Fruit fly (Drosophila melanogaster): ENCODE measurements around the gene CG13992.

The CG13992 gene

DNA sequence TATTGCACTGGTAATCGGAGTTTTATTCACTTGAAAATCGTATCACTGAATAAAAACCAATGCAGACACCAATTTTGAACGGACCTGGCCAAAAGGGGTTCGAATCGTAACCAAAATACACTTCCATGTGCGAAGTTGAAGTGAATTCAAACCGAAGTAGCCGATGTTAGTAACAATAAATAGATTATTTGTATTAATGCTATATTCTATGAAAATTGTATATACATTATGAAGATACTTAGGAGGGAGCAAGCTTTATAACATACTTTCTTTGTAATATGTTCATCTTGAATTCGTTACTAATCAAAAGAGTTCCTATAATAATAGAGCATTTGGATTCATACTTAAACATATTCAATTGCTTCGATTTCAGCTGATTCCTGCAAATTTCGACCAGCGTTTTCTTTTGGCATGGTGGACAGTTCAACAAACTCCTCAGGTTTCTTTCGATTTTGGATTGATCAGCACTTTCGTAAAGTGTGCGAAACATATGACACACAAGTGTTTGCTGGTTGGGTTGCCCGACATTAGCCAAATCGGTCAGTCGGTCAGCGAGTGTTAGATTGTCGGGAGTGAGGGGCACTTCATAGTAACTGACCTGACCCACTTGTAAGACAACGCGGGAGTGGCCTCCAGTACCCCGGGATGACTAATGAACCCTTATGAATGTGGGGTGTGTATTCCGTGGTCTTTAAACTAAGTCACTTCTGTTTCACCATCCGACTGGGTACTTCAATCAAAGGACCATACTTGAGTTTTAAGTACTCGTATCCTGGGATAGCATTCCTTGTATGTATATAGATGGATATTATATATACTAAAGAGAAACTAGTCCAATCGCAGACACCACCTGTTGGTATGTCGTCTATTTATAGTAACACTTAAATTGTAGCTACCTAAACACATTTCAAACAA, at the start of gene CG13992, which contains the start of gene Ucp4C:
Gene CG13992, minus strand, starts transcription at position 51 of the 915 bp plus-strand sequence.
Gene Ucp4C, plus strand, starts transcription at position 865 of the 915 bp plus-strand sequence.
- TF ChIP-seq Clk (GFP tag; optimal IDR thresholded peaks at IDR 0.05) (no peak), CG7045 (GFP tag; optimal IDR thresholded peaks at IDR 0.05) (no peak), Mnt (GFP tag; optimal IDR thresholded peaks at IDR 0.05) (no peak), toe (GFP tag; optimal IDR thresholded peaks at IDR 0.05) (no peak), tj (GFP tag; optimal IDR thresholded peaks at IDR 0.05) (peak; percentile 99), CG11617 (GFP tag; optimal IDR thresholded peaks at IDR 0.05) (no peak), bab1 (GFP tag; optimal IDR thresholded peaks at IDR 0.05) (peak; percentile 21), Crg-1 (GFP tag; optimal IDR thresholded peaks at IDR 0.05) (no peak)

DNA sequence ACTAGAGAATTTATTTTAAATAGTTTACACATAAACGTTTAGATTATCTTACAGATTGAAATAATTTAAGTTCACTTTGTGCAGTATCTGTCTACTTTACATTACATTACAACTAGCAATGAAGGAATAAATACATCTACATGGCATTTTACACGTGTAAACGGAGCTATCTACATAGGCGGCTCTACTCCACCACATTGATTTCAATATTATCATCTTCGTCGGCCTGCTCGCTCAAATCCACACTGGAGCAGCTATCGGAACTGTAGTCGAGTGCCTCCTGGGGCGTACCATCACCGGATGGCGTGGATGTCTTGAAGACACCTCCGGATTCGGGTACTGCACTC, 45.5 kb upstream of the CG13992 start:
- no peak for TF ChIP-seq CG33017 (tag; optimal IDR thresholded peaks at IDR 0.05)
- TF ChIP-seq toe (GFP tag; optimal IDR thresholded peaks at IDR 0.05): no peak
- TF ChIP-seq CG5204 (GFP tag; optimal IDR thresholded peaks at IDR 0.05): no peak
- TF ChIP-seq CG14711 (tag; optimal IDR thresholded peaks at IDR 0.05): no peak
- TF ChIP-seq Hr96 (GFP tag; optimal IDR thresholded peaks at IDR 0.05): no peak
- TF ChIP-seq CG7045 (GFP tag; optimal IDR thresholded peaks at IDR 0.05): no peak
- no peak for TF ChIP-seq CG7101 (tag; optimal IDR thresholded peaks at IDR 0.05)
- no peak for TF ChIP-seq CG11617 (GFP tag; optimal IDR thresholded peaks at IDR 0.05)
- TF ChIP-seq ovo (GFP tag; optimal IDR thresholded peaks at IDR 0.05): no peak
- no peak for TF ChIP-seq kay (GFP tag; ENCODE audit: borderline replicate concordance)
- no peak for TF ChIP-seq CG12768 (GFP tag; optimal IDR thresholded peaks at IDR 0.05)
- TF ChIP-seq tj (GFP tag; optimal IDR thresholded peaks at IDR 0.05): no peak
- TF ChIP-seq pad (GFP tag; optimal IDR thresholded peaks at IDR 0.05): no peak
- TF ChIP-seq Mnt (GFP tag; optimal IDR thresholded peaks at IDR 0.05): no peak
- TF ChIP-seq cic (GFP tag; optimal IDR thresholded peaks at IDR 0.05): no peak
- no peak for TF ChIP-seq Clk (GFP tag; optimal IDR thresholded peaks at IDR 0.05)
- no peak for TF ChIP-seq cnc (optimal IDR thresholded peaks at IDR 0.05)
- TF ChIP-seq CG1620 (GFP tag; optimal IDR thresholded peaks at IDR 0.05): no peak

DNA sequence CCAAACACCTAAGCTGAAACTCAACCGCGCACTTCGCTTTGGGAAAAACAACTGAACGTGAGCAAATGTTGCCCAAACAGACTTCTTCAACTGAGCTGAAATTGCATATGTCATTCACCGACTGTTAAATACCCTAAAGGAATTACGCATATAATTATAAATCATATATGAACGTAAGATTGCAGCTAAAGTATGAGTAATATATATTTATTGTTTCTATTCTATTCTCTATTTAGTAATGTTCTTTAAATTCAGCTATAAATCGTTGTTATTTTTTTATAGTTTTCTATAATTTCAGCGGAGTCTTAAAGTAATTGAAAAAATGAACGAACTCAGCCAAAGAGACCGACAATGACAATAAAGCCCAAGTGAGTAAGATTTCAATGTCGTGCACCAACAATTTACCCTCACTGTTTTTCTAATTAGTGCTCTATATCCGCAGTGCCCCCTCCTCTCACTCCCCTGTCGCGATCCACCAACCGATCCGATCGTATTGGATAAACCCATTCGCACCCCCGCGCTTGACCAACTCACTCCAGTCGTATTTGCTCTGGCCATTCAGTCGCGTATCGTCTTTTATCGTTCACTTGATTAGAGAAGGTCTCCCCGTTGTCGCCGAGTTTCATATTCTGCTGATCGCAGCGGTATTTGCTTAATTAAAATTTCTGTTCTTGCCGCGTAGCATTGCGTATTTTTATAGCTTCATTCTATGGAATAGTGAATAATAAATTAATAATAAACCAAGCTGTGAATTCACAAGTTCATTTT, 44.9 kb upstream of the CG13992 start, which contains the start of gene CG9098:
Gene CG9098, minus strand, starts transcription at position 36 of the 768 bp plus-strand sequence.
- TF ChIP-seq tj (GFP tag; optimal IDR thresholded peaks at IDR 0.05) (peak; percentile 91), kay (GFP tag; ENCODE audit: borderline replicate concordance) (no peak), CG5204 (GFP tag; optimal IDR thresholded peaks at IDR 0.05) (no peak), CG11617 (GFP tag; optimal IDR thresholded peaks at IDR 0.05) (no peak), ovo (GFP tag; optimal IDR thresholded peaks at IDR 0.05) (no peak), CG14711 (tag; optimal IDR thresholded peaks at IDR 0.05) (no peak), Clk (GFP tag; optimal IDR thresholded peaks at IDR 0.05) (no peak), cic (GFP tag; optimal IDR thresholded peaks at IDR 0.05) (no peak), cnc (optimal IDR thresholded peaks at IDR 0.05) (no peak), Hr96 (GFP tag; optimal IDR thresholded peaks at IDR 0.05) (no peak), CG33017 (tag; optimal IDR thresholded peaks at IDR 0.05) (no peak), toe (GFP tag; optimal IDR thresholded peaks at IDR 0.05) (no peak), bab1 (GFP tag; optimal IDR thresholded peaks at IDR 0.05) (peak; percentile 57)

DNA sequence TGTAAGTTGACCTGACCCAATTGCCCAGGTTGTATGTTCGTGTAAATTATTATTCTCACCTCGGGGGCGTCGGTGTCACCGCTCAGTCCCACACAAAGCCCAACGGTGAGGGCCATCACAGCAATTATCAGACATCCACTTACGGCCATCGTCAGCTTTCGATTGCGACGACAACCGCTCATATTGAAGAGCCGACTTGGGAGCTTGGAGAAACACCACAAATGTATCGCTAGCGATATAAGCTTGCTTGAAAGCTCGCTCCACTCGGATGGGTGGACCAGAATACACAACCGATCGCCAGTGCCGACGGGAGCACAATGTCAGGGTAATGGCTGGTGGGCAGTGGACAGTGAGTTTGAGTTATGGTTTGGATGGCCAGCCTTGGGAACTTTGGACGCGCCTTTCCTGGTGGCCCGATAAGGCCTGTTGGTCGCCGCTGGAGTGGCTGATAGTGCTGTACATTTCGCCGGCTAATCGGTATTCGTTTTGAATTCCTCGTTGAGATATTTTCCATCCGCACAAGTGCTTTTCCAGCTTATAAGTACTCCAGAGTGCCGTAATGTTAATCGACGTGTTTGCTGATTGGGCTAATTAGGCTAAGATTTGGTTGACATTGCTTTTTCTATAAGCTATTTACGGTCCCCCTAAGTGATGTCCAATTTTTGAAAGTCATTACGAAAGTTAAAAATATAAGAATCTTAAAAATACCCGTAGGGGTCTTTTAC, 39.1 kb upstream of the CG13992 start, which contains the start of gene Gal:
Gene Gal, minus strand, starts transcription at position 320 of the 725 bp plus-strand sequence.
- TF ChIP-seq CG33017 (tag; optimal IDR thresholded peaks at IDR 0.05): no peak
- peak; percentile 27 for TF ChIP-seq CG12768 (GFP tag; optimal IDR thresholded peaks at IDR 0.05)

DNA sequence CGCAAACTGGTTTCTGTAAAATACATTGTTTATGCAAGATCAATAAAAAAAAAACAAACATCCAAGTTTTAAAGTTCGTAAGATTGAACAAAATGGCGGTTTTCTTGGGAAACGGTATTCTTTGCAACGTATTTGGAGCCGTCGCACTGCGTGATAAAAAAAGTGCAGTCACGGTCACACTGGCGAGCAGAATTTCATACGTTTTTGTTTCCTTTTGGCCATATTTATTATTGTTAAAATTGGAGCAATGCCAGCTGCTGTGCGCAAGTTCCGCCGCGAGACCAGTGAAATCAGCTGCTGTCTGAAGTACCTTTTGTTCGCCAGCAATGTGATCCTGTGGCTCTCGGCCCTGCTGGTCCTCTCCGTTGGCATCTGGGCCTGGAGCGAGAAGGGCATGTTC, 32.5 kb upstream of the CG13992 start, which contains the start of gene Tsp26A:
Gene Tsp26A, plus strand, starts transcription at position 164 of the 400 bp plus-strand sequence.
- TF ChIP-seq Crg-1 (GFP tag; optimal IDR thresholded peaks at IDR 0.05) (no peak), cic (GFP tag; optimal IDR thresholded peaks at IDR 0.05) (no peak)

DNA sequence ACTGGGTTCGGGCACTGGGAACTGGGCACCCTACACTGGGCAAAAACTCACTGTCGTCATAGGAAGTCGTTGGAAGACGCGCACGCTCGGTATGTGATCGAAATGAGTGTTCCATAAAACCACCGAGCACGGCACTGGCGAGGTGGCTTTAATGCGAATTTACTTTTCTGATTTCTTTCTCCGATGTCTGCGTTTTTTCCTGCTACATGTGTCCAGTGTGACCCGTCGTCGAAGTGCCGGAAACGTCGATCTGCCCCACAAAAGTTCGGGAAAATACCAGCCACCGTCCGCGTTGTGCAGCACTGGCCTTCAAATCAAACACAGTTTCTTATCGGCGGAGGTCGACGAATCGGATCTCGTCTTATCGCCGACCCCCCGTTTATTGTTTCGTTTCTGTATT, 31.7 kb upstream of the CG13992 start, which contains the start of gene Kdm5:
Gene Kdm5, minus strand, starts transcription at position 255 of the 400 bp plus-strand sequence.
- TF ChIP-seq Clk (GFP tag; optimal IDR thresholded peaks at IDR 0.05) (peak; percentile 8), CG14711 (tag; optimal IDR thresholded peaks at IDR 0.05) (peak; percentile 32), Crg-1 (GFP tag; optimal IDR thresholded peaks at IDR 0.05) (peak; percentile 72), cnc (optimal IDR thresholded peaks at IDR 0.05) (no peak), tj (GFP tag; optimal IDR thresholded peaks at IDR 0.05) (peak; percentile 10), CG7101 (tag; optimal IDR thresholded peaks at IDR 0.05) (peak; percentile 66), CG33017 (tag; optimal IDR thresholded peaks at IDR 0.05) (peak; percentile 39), cic (GFP tag; optimal IDR thresholded peaks at IDR 0.05) (peak; percentile 32), CG12768 (GFP tag; optimal IDR thresholded peaks at IDR 0.05) (peak; percentile 24), CG5204 (GFP tag; optimal IDR thresholded peaks at IDR 0.05) (no peak), Hr96 (GFP tag; optimal IDR thresholded peaks at IDR 0.05) (no peak), ovo (GFP tag; optimal IDR thresholded peaks at IDR 0.05) (no peak), kay (GFP tag; ENCODE audit: borderline replicate concordance) (no peak), pad (GFP tag; optimal IDR thresholded peaks at IDR 0.05) (peak; percentile 40), CG1620 (GFP tag; optimal IDR thresholded peaks at IDR 0.05) (peak; percentile 28), Mnt (GFP tag; optimal IDR thresholded peaks at IDR 0.05) (peak; percentile 76), toe (GFP tag; optimal IDR thresholded peaks at IDR 0.05) (no peak), bab1 (GFP tag; optimal IDR thresholded peaks at IDR 0.05) (peak; percentile 38)

Data from whole organism, adult.